Worm (Caenorhabditis elegans) whole organism, L4 larva: ENCODE results near the gene F26F4.2.

ENCODE experiments used
- R02D3.7 ChIP-seq: fragments of 150-350 bp; sonication (generic microtip); optimal IDR thresholded peaks from 3 replicates; lab custom pipeline; 2014; ENCODE audit warnings: missing biosample characterization, missing genetic modification characterization
- Y5F2A.4 ChIP-seq: fragments of 200-800 bp; sonication (Bioruptor generic); optimal IDR thresholded peaks from 2 replicates; lab custom pipeline; 2018; ENCODE audit warnings: mild to moderate bottlenecking, missing genetic modification characterization, missing compliant biosample characterization
- aly-2 ChIP-seq: sonication (generic microtip); optimal IDR thresholded peaks from 2 replicates; lab custom pipeline; 2018; ENCODE audit warnings: missing biosample characterization, missing genetic modification characterization
- dmd-6 ChIP-seq: fragments of 200-800 bp; sonication (Bioruptor generic); IDR thresholded peaks from 2 replicates; pipeline ENCODE4 v1.3.6; 2022; ENCODE audit warnings: missing genetic modification reagents, missing genetic modification characterization, missing compliant biosample characterization
- jun-1 ChIP-seq: fragments of 150-350 bp; optimal IDR thresholded peaks from 2 replicates; lab custom pipeline; 2014; ENCODE audit warnings: missing biosample characterization, missing genetic modification reagents, missing genetic modification characterization
- lsy-2 ChIP-seq, 2 experiments: fragments of 150-350 bp in 1 of 2; sonication (generic microtip) in 1 of 2; optimal IDR thresholded peaks; 2 replicates each; lab custom pipeline; 2014 to 2017; ENCODE audit warnings: missing biosample characterization in 2 of 2, missing genetic modification characterization in 2 of 2
- mxl-3 ChIP-seq: fragments of 200-800 bp; sonication (Bioruptor generic); optimal IDR thresholded peaks from 2 replicates; lab custom pipeline; 2018; ENCODE audit warnings: mild to moderate bottlenecking, missing genetic modification characterization, missing compliant biosample characterization
- nhr-28 ChIP-seq: fragments of 150-350 bp; optimal IDR thresholded peaks from 2 replicates; lab custom pipeline; 2014; ENCODE audit warnings: missing biosample characterization, missing genetic modification characterization
- saeg-2 ChIP-seq: fragments of 200-800 bp; sonication (Bioruptor generic); IDR thresholded peaks from 2 replicates; pipeline ENCODE4 v1.3.6; 2022; ENCODE audit warnings: missing genetic modification reagents, missing genetic modification characterization, missing compliant biosample characterization
- snpc-4 ChIP-seq: fragments of 150-350 bp; optimal IDR thresholded peaks from 2 replicates; lab custom pipeline; 2014; ENCODE audit warnings: missing biosample characterization, missing genetic modification characterization
- unc-39 ChIP-seq: sonication (generic microtip); optimal IDR thresholded peaks from 2 replicates; lab custom pipeline; 2017; ENCODE audit warnings: missing biosample characterization, missing genetic modification characterization
- zfp-2 ChIP-seq: sonication (generic microtip); optimal IDR thresholded peaks from 2 replicates; lab custom pipeline; 2016; ENCODE audit warnings: mild to moderate bottlenecking, missing genetic modification characterization, missing compliant biosample characterization
- ztf-11 ChIP-seq: fragments of 150-350 bp; optimal IDR thresholded peaks from 2 replicates; lab custom pipeline; 2014; ENCODE audit warnings: missing biosample characterization, missing genetic modification characterization

ce11 chrIII:4948631-4949030 lies 37.6 kb downstream of the F26F4.2 start:
- TF ChIP-seq Y5F2A.4 (GFP tag; lab: Kevin White, UChicago) (no peak), ztf-11 (tag; lab: Kevin White, UChicago) (no peak), R02D3.7 (no peak), mxl-3 (GFP tag; lab: Kevin White, UChicago) (peak; percentile 30), saeg-2 (no peak), unc-39 (tag; lab: Kevin White, UChicago) (no peak), lsy-2 (tag; optimal IDR thresholded peaks at IDR 0.05; lab: Kevin White, UChicago) (no peak), aly-2 (no peak), snpc-4 (no peak), jun-1 (tag; lab: Kevin White, UChicago) (no peak), zfp-2 (tag; lab: Kevin White, UChicago) (no peak), nhr-28 (tag; lab: Kevin White, UChicago) (no peak), dmd-6 (GFP tag; lab: Robert Waterston, UW) (no peak)
